Worm (Caenorhabditis elegans) whole organism, L2 larva: ENCODE data around the gene idpb-1.

Experiments
- C34F6.9 ChIP-seq: fragments of 150-350 bp; optimal IDR thresholded peaks from 2 replicates; lab custom pipeline; 2014; ENCODE audit warnings: missing biosample characterization, missing genetic modification characterization
- F13H6.1 ChIP-seq: sonication (generic microtip); optimal IDR thresholded peaks from 2 replicates; lab custom pipeline; 2016; ENCODE audit warnings: missing genetic modification characterization, missing compliant biosample characterization
- Y55F3AM.14 ChIP-seq: fragments of 200-800 bp; sonication (Bioruptor generic); optimal IDR thresholded peaks from 2 replicates; lab custom pipeline; 2018; ENCODE audit warnings: mild to moderate bottlenecking, missing genetic modification characterization, missing compliant biosample characterization
- ZK546.5 ChIP-seq: sonication (generic microtip); optimal IDR thresholded peaks from 2 replicates; lab custom pipeline; 2017; ENCODE audit warnings: missing biosample characterization, missing genetic modification characterization
- alr-1 ChIP-seq: fragments of 150-350 bp; optimal IDR thresholded peaks from 2 replicates; lab custom pipeline; 2014; ENCODE audit warnings: missing biosample characterization, missing genetic modification characterization
- aly-2 ChIP-seq: fragments of 150-350 bp; optimal IDR thresholded peaks from 2 replicates; lab custom pipeline; 2014; ENCODE audit warnings: missing biosample characterization, missing genetic modification characterization
- ama-1 ChIP-seq: fragments of 150-350 bp; optimal IDR thresholded peaks from 2 replicates; lab custom pipeline; 2018; ENCODE audit warnings: inconsistent platforms
- blmp-1 ChIP-seq: sonication (generic microtip); optimal IDR thresholded peaks from 2 replicates; lab custom pipeline; 2017; ENCODE audit warnings: missing genetic modification characterization, mild to moderate bottlenecking, missing compliant biosample characterization, antibody characterized with exemption, moderate library complexity; ENCODE audit not compliant: insufficient read depth
- ceh-16 ChIP-seq: fragments of 150-350 bp; optimal IDR thresholded peaks from 2 replicates; lab custom pipeline; 2014; ENCODE audit warnings: missing biosample characterization, missing genetic modification characterization
- ceh-82 ChIP-seq: fragments of 150-350 bp; optimal IDR thresholded peaks from 2 replicates; lab custom pipeline; 2014; ENCODE audit warnings: missing biosample characterization, missing genetic modification characterization
- dmd-4 ChIP-seq: sonication (generic microtip); optimal IDR thresholded peaks from 2 replicates; lab custom pipeline; 2017; ENCODE audit warnings: missing biosample characterization, missing genetic modification characterization
- egl-27 ChIP-seq: sonication (generic microtip); optimal IDR thresholded peaks from 3 replicates; lab custom pipeline; 2017; ENCODE audit warnings: missing biosample characterization, missing genetic modification reagents, missing genetic modification characterization
- elt-1 ChIP-seq: fragments of 150-350 bp; optimal IDR thresholded peaks from 2 replicates; lab custom pipeline; 2014; ENCODE audit warnings: missing biosample characterization, missing genetic modification characterization
- elt-3 ChIP-seq: sonication (generic microtip); optimal IDR thresholded peaks from 2 replicates; lab custom pipeline; 2017; ENCODE audit warnings: missing biosample characterization, missing genetic modification characterization
- fos-1 ChIP-seq: fragments of 150-350 bp; optimal IDR thresholded peaks from 2 replicates; lab custom pipeline; 2014; ENCODE audit warnings: missing biosample characterization, missing genetic modification characterization
- gmeb-1 ChIP-seq: fragments of 150-350 bp; optimal IDR thresholded peaks from 2 replicates; lab custom pipeline; 2014; ENCODE audit warnings: missing biosample characterization, missing genetic modification characterization
- lin-11 ChIP-seq: fragments of 150-350 bp; sonication (generic microtip); optimal IDR thresholded peaks from 2 replicates; lab custom pipeline; 2014; ENCODE audit warnings: missing biosample characterization, missing genetic modification characterization, inconsistent platforms, mixed read lengths
- lin-13 ChIP-seq: fragments of 150-350 bp; optimal IDR thresholded peaks from 2 replicates; lab custom pipeline; 2014; ENCODE audit warnings: missing biosample characterization, missing genetic modification reagents, missing genetic modification characterization
- lin-39 ChIP-seq: fragments of 150-350 bp; optimal IDR thresholded peaks from 2 replicates; lab custom pipeline; 2014; ENCODE audit warnings: missing biosample characterization, missing genetic modification reagents, missing genetic modification characterization
- mab-5 ChIP-seq: fragments of 150-350 bp; optimal IDR thresholded peaks from 2 replicates; lab custom pipeline; 2014; ENCODE audit warnings: missing biosample characterization, missing genetic modification characterization
- mbf-1 ChIP-seq: sonication (generic microtip); optimal IDR thresholded peaks from 2 replicates; lab custom pipeline; 2017; ENCODE audit warnings: missing biosample characterization, missing genetic modification characterization
- mdl-1 ChIP-seq, 2 experiments: fragments of 150-350 bp in 1 of 2; sonication (generic microtip) in 1 of 2; optimal IDR thresholded peaks; 2 replicates each; lab custom pipeline; 2017; ENCODE audit warnings: missing biosample characterization in 2 of 2, missing genetic modification characterization in 2 of 2
- nhr-10 ChIP-seq: sonication (generic microtip); optimal IDR thresholded peaks from 2 replicates; lab custom pipeline; 2017; ENCODE audit warnings: missing biosample characterization, missing genetic modification characterization
- nhr-11 ChIP-seq: fragments of 150-350 bp; optimal IDR thresholded peaks from 2 replicates; lab custom pipeline; 2014; ENCODE audit warnings: missing biosample characterization, missing genetic modification characterization
- nhr-12 ChIP-seq: fragments of 150-350 bp; optimal IDR thresholded peaks from 2 replicates; lab custom pipeline; 2014; ENCODE audit warnings: missing biosample characterization, missing genetic modification characterization
- nhr-129 ChIP-seq: fragments of 150-350 bp; optimal IDR thresholded peaks from 2 replicates; lab custom pipeline; 2014; ENCODE audit warnings: missing biosample characterization, missing genetic modification characterization
- nhr-21 ChIP-seq: fragments of 150-350 bp; optimal IDR thresholded peaks from 2 replicates; lab custom pipeline; 2014; ENCODE audit warnings: missing biosample characterization, missing genetic modification characterization
- nhr-23 ChIP-seq: fragments of 150-350 bp; optimal IDR thresholded peaks from 2 replicates; lab custom pipeline; 2014; ENCODE audit warnings: missing biosample characterization, missing genetic modification reagents, missing genetic modification characterization
- nhr-237 ChIP-seq: fragments of 150-350 bp; optimal IDR thresholded peaks from 2 replicates; lab custom pipeline; 2014; ENCODE audit warnings: missing biosample characterization, missing genetic modification characterization
- nhr-6 ChIP-seq: fragments of 150-350 bp; optimal IDR thresholded peaks from 2 replicates; lab custom pipeline; 2014; ENCODE audit warnings: missing biosample characterization, missing genetic modification characterization
- nhr-77 ChIP-seq: fragments of 150-350 bp; optimal IDR thresholded peaks from 2 replicates; lab custom pipeline; 2014; ENCODE audit warnings: missing biosample characterization, missing genetic modification characterization
- peb-1 ChIP-seq: fragments of 150-350 bp; optimal IDR thresholded peaks from 2 replicates; lab custom pipeline; 2014; ENCODE audit warnings: missing biosample characterization, missing genetic modification characterization
- skn-1 ChIP-seq: sonication (generic microtip); optimal IDR thresholded peaks from 2 replicates; lab custom pipeline; 2017; ENCODE audit warnings: missing biosample characterization, missing genetic modification characterization
- sma-3 ChIP-seq: sonication (generic microtip); optimal IDR thresholded peaks from 2 replicates; lab custom pipeline; 2016; ENCODE audit warnings: missing genetic modification reagents, missing genetic modification characterization, missing compliant biosample characterization
- sma-9 ChIP-seq, 2 experiments: fragments of 150-350 bp in 1 of 2; sonication (generic microtip) in 1 of 2; optimal IDR thresholded peaks; 2 replicates each; lab custom pipeline; 2014 to 2016; ENCODE audit warnings: missing genetic modification characterization in 2 of 2, mild to moderate bottlenecking in 1 of 2, missing biosample characterization in 1 of 2, missing compliant biosample characterization in 1 of 2, missing genetic modification reagents in 1 of 2, moderate library complexity in 1 of 2
- snpc-4 ChIP-seq: fragments of 150-350 bp; optimal IDR thresholded peaks from 2 replicates; lab custom pipeline; 2014; ENCODE audit warnings: missing biosample characterization, missing genetic modification characterization
- unc-55 ChIP-seq: fragments of 150-350 bp; sonication (generic microtip); optimal IDR thresholded peaks from 3 replicates; lab custom pipeline; 2014; ENCODE audit warnings: missing biosample characterization, missing genetic modification reagents, missing genetic modification characterization
- unc-62 ChIP-seq: fragments of 150-350 bp; optimal IDR thresholded peaks from 2 replicates; lab custom pipeline; 2014; ENCODE audit warnings: missing biosample characterization, missing genetic modification reagents, missing genetic modification characterization
- ztf-1 ChIP-seq: fragments of 200-800 bp; sonication (Bioruptor generic); conservative IDR thresholded peaks from 2 replicates; pipeline ENCODE4 v1.3.6; 2022; ENCODE audit warnings: missing genetic modification characterization, missing compliant biosample characterization
- ztf-4 ChIP-seq: fragments of 150-350 bp; optimal IDR thresholded peaks from 2 replicates; lab custom pipeline; 2014; ENCODE audit warnings: missing biosample characterization, missing genetic modification characterization

idpb-1 gene

ce11 chrII:5093945-5094344 lies 7.8 kb upstream of the idpb-1 start, which contains the start of gene C04G6.13:
C04G6.13 (plus strand) TSS chrII:5094245.
- no peak for TF ChIP-seq snpc-4
- no peak for TF ChIP-seq peb-1
- TF ChIP-seq mab-5 (tag; lab: Kevin White, UChicago) = no peak
- TF ChIP-seq alr-1 (tag; lab: Kevin White, UChicago) = no peak
- TF ChIP-seq sma-3 (GFP tag; lab: Kevin White, UChicago) = no peak
- TF ChIP-seq nhr-23 = no peak
- no peak for TF ChIP-seq ztf-1 (GFP tag; lab: Robert Waterston, UW)
- TF ChIP-seq nhr-6 (tag; lab: Kevin White, UChicago) = no peak
- no peak for TF ChIP-seq nhr-11 (tag; lab: Kevin White, UChicago)
- TF ChIP-seq nhr-77 (tag; lab: Kevin White, UChicago) = no peak
- no peak for TF ChIP-seq ama-1 (lab: Kevin White, UChicago)
- no peak for TF ChIP-seq blmp-1 (tag; lab: Kevin White, UChicago)
- TF ChIP-seq mbf-1 = no peak
- no peak for TF ChIP-seq lin-13 (GFP tag; lab: Kevin White, UChicago)
- TF ChIP-seq ztf-4 (tag; lab: Kevin White, UChicago) = no peak

- TF ChIP-seq nhr-23 (no peak), lin-13 (GFP tag; lab: Kevin White, UChicago) (no peak), nhr-21 (no peak), elt-3 (no peak), alr-1 (tag; lab: Kevin White, UChicago) (no peak), ceh-82 (tag; lab: Kevin White, UChicago) (no peak), mdl-1 (tag; optimal IDR thresholded peaks at IDR 0.05; lab: Kevin White, UChicago) (no peak), ama-1 (lab: Kevin White, UChicago) (no peak), unc-62 (GFP tag; lab: Kevin White, UChicago) (no peak), nhr-129 (no peak), nhr-237 (no peak)
Measured at ce11 chrII:5099034-5099433, 2.8 kb upstream of the idpb-1 start.

ce11 chrII:5099649-5100048 lies 2.1 kb upstream of the idpb-1 start, which contains the start of gene C04G6.6:
C04G6.6 (minus strand) TSS chrII:5099749.
- TF ChIP-seq elt-3 (no peak), ZK546.5 (no peak)

- TF ChIP-seq peb-1 (no peak), nhr-10 (tag; lab: Kevin White, UChicago) (no peak), lin-39 (tag; lab: Kevin White, UChicago) (no peak), ceh-16 (tag; lab: Kevin White, UChicago) (no peak), unc-62 (GFP tag; lab: Kevin White, UChicago) (no peak), alr-1 (tag; lab: Kevin White, UChicago) (no peak), ztf-4 (tag; lab: Kevin White, UChicago) (no peak), elt-3 (no peak), nhr-11 (tag; lab: Kevin White, UChicago) (no peak), blmp-1 (tag; lab: Kevin White, UChicago) (peak; percentile 46), fos-1 (tag; lab: Kevin White, UChicago) (peak; percentile 34), egl-27 (tag; lab: Kevin White, UChicago) (no peak)
Measured at ce11 chrII:5103189-5103588, 1.4 kb downstream of the idpb-1 start.

- no peak for TF ChIP-seq aly-2 (tag; lab: Kevin White, UChicago)
- TF ChIP-seq Y55F3AM.14 (GFP tag; lab: Kevin White, UChicago) = no peak
- TF ChIP-seq nhr-12 (tag; lab: Kevin White, UChicago) = no peak
- TF ChIP-seq lin-11 (tag; lab: Kevin White, UChicago) = no peak
- no peak for TF ChIP-seq mdl-1 (tag; optimal IDR thresholded peaks at IDR 0.05; lab: Kevin White, UChicago)
- no peak for TF ChIP-seq nhr-129
- no peak for TF ChIP-seq nhr-11 (tag; lab: Kevin White, UChicago)
- no peak for TF ChIP-seq unc-55 (GFP tag; lab: Kevin White, UChicago)
- no peak for TF ChIP-seq ceh-82 (tag; lab: Kevin White, UChicago)
- TF ChIP-seq sma-3 (GFP tag; lab: Kevin White, UChicago) = no peak
- no peak for TF ChIP-seq lin-13 (GFP tag; lab: Kevin White, UChicago)
- peak; percentile 25 for TF ChIP-seq gmeb-1 (tag; lab: Kevin White, UChicago)
- TF ChIP-seq sma-9 (GFP tag; optimal IDR thresholded peaks at IDR 0.05; lab: Kevin White, UChicago) = peak; percentile 59
- no peak for TF ChIP-seq sma-9 (tag; optimal IDR thresholded peaks at IDR 0.05; lab: Kevin White, UChicago)
- TF ChIP-seq fos-1 (tag; lab: Kevin White, UChicago) = peak; percentile 73
- TF ChIP-seq nhr-6 (tag; lab: Kevin White, UChicago) = no peak
- no peak for TF ChIP-seq nhr-10 (tag; lab: Kevin White, UChicago)
- TF ChIP-seq ceh-16 (tag; lab: Kevin White, UChicago) = no peak
- TF ChIP-seq elt-3 = no peak
- TF ChIP-seq blmp-1 (tag; lab: Kevin White, UChicago) = no peak
- TF ChIP-seq C34F6.9 (tag; lab: Kevin White, UChicago) = no peak
- TF ChIP-seq skn-1 (tag; lab: Kevin White, UChicago) = no peak
- no peak for TF ChIP-seq nhr-23
- TF ChIP-seq nhr-21 = no peak
- no peak for TF ChIP-seq nhr-237
- no peak for TF ChIP-seq dmd-4 (tag; lab: Kevin White, UChicago)
- TF ChIP-seq unc-62 (GFP tag; lab: Kevin White, UChicago) = no peak
- TF ChIP-seq mbf-1 = no peak
- peak; percentile 33 for TF ChIP-seq F13H6.1 (tag; lab: Kevin White, UChicago)
- TF ChIP-seq elt-1 = no peak
- TF ChIP-seq nhr-77 (tag; lab: Kevin White, UChicago) = no peak
- no peak for TF ChIP-seq egl-27 (tag; lab: Kevin White, UChicago)
- TF ChIP-seq ZK546.5 = no peak
Measured at ce11 chrII:5103784-5104457, 2.1 kb downstream of the idpb-1 start, which contains the start of the genes C04G6.11 and mpk-2. C04G6.11 (minus strand) TSS chrII:5103834. mpk-2 (plus strand) TSS chrII:5104118.
